Fruit fly (Drosophila melanogaster) whole organism, embryonic: Measurements from ENCODE around the gene CG12177.

Source experiments
- Blimp-1 ChIP-seq: fragments of 200-800 bp; sonication (Bioruptor generic); optimal IDR thresholded peaks from 3 replicates; lab custom pipeline; 2018; ENCODE audit warnings: missing biosample characterization, missing genetic modification characterization, mild to moderate bottlenecking, moderate library complexity, missing genetic modification reagents
- CG10321 ChIP-seq: fragments of 200-800 bp; sonication (Bioruptor generic); IDR thresholded peaks from 2 replicates; pipeline ENCODE4 v1.3.6; 2022; ENCODE audit warnings: missing biosample characterization, missing genetic modification characterization
- CG10431 ChIP-seq: fragments of 200-800 bp; sonication (Bioruptor generic); optimal IDR thresholded peaks from 3 replicates; lab custom pipeline; 2018; ENCODE audit warnings: missing biosample characterization, mild to moderate bottlenecking, missing genetic modification characterization
- CG12104 ChIP-seq: fragments of 200-800 bp; sonication (Bioruptor generic); optimal IDR thresholded peaks from 3 replicates; lab custom pipeline; 2016; ENCODE audit warnings: missing biosample characterization, missing genetic modification characterization
- CG1233 ChIP-seq: fragments of 200-800 bp; sonication (Bioruptor generic); optimal IDR thresholded peaks from 4 replicates; lab custom pipeline; 2018; ENCODE audit warnings: missing biosample characterization, mild to moderate bottlenecking, missing genetic modification characterization
- CG15479 ChIP-seq: fragments of 200-800 bp; sonication (Bioruptor generic); optimal IDR thresholded peaks from 3 replicates; lab custom pipeline; 2019; ENCODE audit warnings: missing biosample characterization, mild to moderate bottlenecking, missing genetic modification characterization, moderate library complexity
- CG15696 ChIP-seq: fragments of 200-800 bp; sonication (Bioruptor generic); optimal IDR thresholded peaks from 2 replicates; lab custom pipeline; 2019; ENCODE audit warnings: missing biosample characterization, mild to moderate bottlenecking, missing genetic modification characterization, moderate library complexity
- CG17912 ChIP-seq: fragments of 200-800 bp; sonication (Bioruptor generic); optimal IDR thresholded peaks from 2 replicates; lab custom pipeline; 2018; ENCODE audit warnings: missing biosample characterization, mild to moderate bottlenecking, missing genetic modification characterization
- CG18011 ChIP-seq: fragments of 200-800 bp; sonication (Bioruptor generic); optimal IDR thresholded peaks from 2 replicates; lab custom pipeline; 2017; ENCODE audit warnings: missing biosample characterization, missing genetic modification characterization, mild to moderate bottlenecking, moderate library complexity, missing genotype
- CG31388 ChIP-seq: fragments of 200-800 bp; sonication (Bioruptor generic); optimal IDR thresholded peaks from 2 replicates; lab custom pipeline; 2016; ENCODE audit warnings: missing biosample characterization, missing genetic modification characterization
- CG32767 ChIP-seq: fragments of 200-800 bp; sonication (Bioruptor generic); IDR thresholded peaks from 2 replicates; pipeline ENCODE4 v1.3.6; 2022; ENCODE audit warnings: missing biosample characterization, missing genetic modification characterization
- CG33213 ChIP-seq: fragments of 200-800 bp; sonication (Bioruptor generic); optimal IDR thresholded peaks from 3 replicates; lab custom pipeline; 2016; ENCODE audit warnings: missing biosample characterization, missing genetic modification characterization
- CG34376 ChIP-seq: fragments of 200-800 bp; sonication (Bioruptor generic); optimal IDR thresholded peaks from 2 replicates; lab custom pipeline; 2018; ENCODE audit warnings: missing biosample characterization, mild to moderate bottlenecking, missing genetic modification characterization
- CG3995 ChIP-seq: fragments of 200-800 bp; sonication (Bioruptor generic); optimal IDR thresholded peaks from 3 replicates; lab custom pipeline; 2016; ENCODE audit warnings: missing biosample characterization, missing genetic modification characterization
- CG4854 ChIP-seq: fragments of 200-800 bp; sonication (Bioruptor generic); optimal IDR thresholded peaks from 2 replicates; lab custom pipeline; 2016; ENCODE audit warnings: missing biosample characterization, missing genetic modification characterization, inconsistent platforms
- CG5180 ChIP-seq: fragments of 200-800 bp; sonication (Bioruptor generic); optimal IDR thresholded peaks from 3 replicates; lab custom pipeline; 2017; ENCODE audit warnings: missing biosample characterization, missing genetic modification characterization, mild to moderate bottlenecking, moderate library complexity, missing genetic modification reagents
- CG6854 ChIP-seq: fragments of 200-800 bp; sonication (Bioruptor generic); optimal IDR thresholded peaks from 3 replicates; lab custom pipeline; 2017; ENCODE audit warnings: missing biosample characterization, mild to moderate bottlenecking, missing genetic modification characterization
- CG7271 ChIP-seq: fragments of 200-800 bp; sonication (Bioruptor generic); optimal IDR thresholded peaks from 2 replicates; lab custom pipeline; 2018; ENCODE audit warnings: missing biosample characterization, mild to moderate bottlenecking, missing genetic modification characterization, moderate library complexity
- CG9437 ChIP-seq: fragments of 200-800 bp; sonication (Bioruptor generic); optimal IDR thresholded peaks from 2 replicates; lab custom pipeline; 2018; ENCODE audit warnings: missing biosample characterization, mild to moderate bottlenecking, missing genetic modification characterization
- Dfd ChIP-seq, 2 experiments: fragments of >200 bp; optimal IDR thresholded peaks; 2 replicates each; lab custom pipeline; 2017; ENCODE audit warnings: missing biosample characterization in 2 of 2, missing genetic modification characterization in 2 of 2
- Dip2 ChIP-seq: fragments of 200-800 bp; sonication (Bioruptor generic); IDR thresholded peaks from 2 replicates; pipeline ENCODE4 v1.3.6; 2022; ENCODE audit warnings: missing biosample characterization, missing genetic modification characterization
- E2f1 ChIP-seq: fragments of 200-800 bp; sonication (Bioruptor generic); IDR thresholded peaks from 2 replicates; pipeline ENCODE4 v1.3.6; 2022; ENCODE audit warnings: missing biosample characterization, missing genetic modification characterization
- GATAe ChIP-seq: fragments of 200-800 bp; sonication (Bioruptor generic); conservative IDR thresholded peaks from 2 replicates; pipeline ENCODE4 v1.3.6; 2022; ENCODE audit warnings: missing biosample characterization, missing genetic modification characterization
- HmgZ ChIP-seq: fragments of 200-800 bp; sonication (Bioruptor generic); optimal IDR thresholded peaks from 2 replicates; lab custom pipeline; 2018; ENCODE audit warnings: missing biosample characterization, mild to moderate bottlenecking, missing genetic modification characterization
- Hsf ChIP-seq: fragments of 200-800 bp; sonication (Bioruptor generic); optimal IDR thresholded peaks from 3 replicates; lab custom pipeline; 2016; ENCODE audit warnings: missing biosample characterization, missing genetic modification characterization
- Lim3 ChIP-seq: fragments of 200-800 bp; sonication (Bioruptor generic); IDR thresholded peaks from 2 replicates; pipeline ENCODE4 v1.3.6; 2022; ENCODE audit warnings: missing biosample characterization, missing genetic modification characterization
- Myb ChIP-seq: fragments of 200-800 bp; sonication (Bioruptor generic); optimal IDR thresholded peaks from 2 replicates; lab custom pipeline; 2016; ENCODE audit warnings: missing biosample characterization, missing genetic modification characterization
- Ravus ChIP-seq: fragments of 200-800 bp; sonication (Bioruptor generic); IDR thresholded peaks from 2 replicates; pipeline ENCODE4 v1.3.6; 2022; ENCODE audit warnings: missing biosample characterization, missing genetic modification characterization
- Sox100B ChIP-seq: fragments of 200-800 bp; sonication (Bioruptor generic); optimal IDR thresholded peaks from 3 replicates; lab custom pipeline; 2018; ENCODE audit warnings: missing biosample characterization, mild to moderate bottlenecking, missing genetic modification characterization
- Sry-β ChIP-seq: fragments of 200-800 bp; sonication (Bioruptor generic); optimal IDR thresholded peaks from 2 replicates; lab custom pipeline; 2018; ENCODE audit warnings: missing biosample characterization, mild to moderate bottlenecking, missing genetic modification characterization, moderate library complexity
- Trl ChIP-seq, 3 experiments: fragments of >200 bp in 2 of 3; fragments of 200-800 bp in 1 of 3; sonication (Bioruptor generic) in 1 of 3; optimal IDR thresholded peaks; 2 replicates in 1 of 3; 3 replicates in 2 of 3; lab custom pipeline; 2016 to 2017; ENCODE audit warnings: missing biosample characterization in 1 of 3, missing genetic modification characterization in 1 of 3
- Xrp1 ChIP-seq: fragments of 200-800 bp; sonication (Bioruptor generic); IDR thresholded peaks from 2 replicates; pipeline ENCODE4 v1.3.6; 2022; ENCODE audit warnings: missing biosample characterization, missing genetic modification characterization
- amos ChIP-seq: fragments of 200-800 bp; sonication (Bioruptor generic); IDR thresholded peaks from 2 replicates; pipeline ENCODE4 v1.3.6; 2022; ENCODE audit warnings: missing biosample characterization, missing genetic modification characterization; ENCODE audit not compliant: partially characterized antibody
- ci ChIP-seq: fragments of 200-800 bp; sonication (Bioruptor generic); IDR thresholded peaks from 3 replicates; pipeline ENCODE4 v1.3.6; 2022; ENCODE audit warnings: missing biosample characterization, missing genetic modification characterization
- da ChIP-seq: fragments of 200-800 bp; sonication (Bioruptor generic); optimal IDR thresholded peaks from 2 replicates; lab custom pipeline; 2016; ENCODE audit warnings: missing biosample characterization, missing genetic modification characterization
- dimm ChIP-seq: fragments of 200-800 bp; sonication (Bioruptor generic); IDR thresholded peaks from 2 replicates; pipeline ENCODE4 v1.3.6; 2022; ENCODE audit warnings: missing biosample characterization, missing genetic modification characterization
- fd102C ChIP-seq: fragments of 200-800 bp; sonication (Bioruptor generic); optimal IDR thresholded peaks from 2 replicates; lab custom pipeline; 2018; ENCODE audit warnings: missing biosample characterization, mild to moderate bottlenecking, missing genetic modification characterization, moderate library complexity
- fru ChIP-seq: fragments of >200 bp; optimal IDR thresholded peaks from 2 replicates; lab custom pipeline; 2017
- fu2 ChIP-seq: fragments of 200-800 bp; sonication (Bioruptor generic); optimal IDR thresholded peaks from 2 replicates; lab custom pipeline; 2016; ENCODE audit warnings: missing biosample characterization, missing genetic modification characterization
- hb ChIP-seq: fragments of 200-800 bp; sonication (Bioruptor generic); IDR thresholded peaks from 3 replicates; pipeline ENCODE4 v1.3.6; 2022; ENCODE audit warnings: missing biosample characterization, missing genetic modification characterization; ENCODE audit not compliant: partially characterized antibody
- hkb ChIP-seq, 2 experiments: fragments of 200-800 bp in 1 of 2; fragments of >200 bp in 1 of 2; sonication (Bioruptor generic) in 1 of 2; IDR thresholded peaks in 1 of 2; optimal IDR thresholded peaks in 1 of 2; 2 replicates each; pipeline versions ENCODE4 v1.3.6 to Lab custom; 2017 to 2022; ENCODE audit warnings: missing biosample characterization in 1 of 2, missing genetic modification characterization in 1 of 2
- jumu ChIP-seq: fragments of 200-800 bp; sonication (Bioruptor generic); optimal IDR thresholded peaks from 3 replicates; lab custom pipeline; 2016; ENCODE audit warnings: missing biosample characterization, missing genetic modification characterization
- pnt ChIP-seq: fragments of 200-800 bp; sonication (Bioruptor generic); optimal IDR thresholded peaks from 3 replicates; lab custom pipeline; 2016; ENCODE audit warnings: missing biosample characterization, missing genetic modification characterization
- prd ChIP-seq, 3 experiments: fragments of >200 bp in 2 of 3; fragments of 200-800 bp in 1 of 3; sonication (Bioruptor generic) in 1 of 3; optimal IDR thresholded peaks in 2 of 3; IDR thresholded peaks in 1 of 3; 2 replicates in 2 of 3; 3 replicates in 1 of 3; pipeline versions ENCODE4 v1.3.6 to Lab custom; 2017 to 2022; ENCODE audit warnings: missing biosample characterization in 1 of 3, missing genetic modification characterization in 1 of 3
- ranshi ChIP-seq: fragments of 200-800 bp; sonication (Bioruptor generic); IDR thresholded peaks from 2 replicates; pipeline ENCODE4 v1.3.6; 2022; ENCODE audit warnings: missing biosample characterization, missing genetic modification characterization
- so ChIP-seq: fragments of 200-800 bp; sonication (Bioruptor generic); IDR thresholded peaks from 3 replicates; pipeline ENCODE4 v1.3.6; 2022; ENCODE audit warnings: missing biosample characterization, missing genetic modification characterization
- vnd ChIP-seq: fragments of 200-800 bp; sonication (Bioruptor generic); IDR thresholded peaks from 3 replicates; pipeline ENCODE4 v1.3.6; 2022; ENCODE audit warnings: missing biosample characterization, missing genetic modification characterization; ENCODE audit not compliant: partially characterized antibody
- wdn ChIP-seq: fragments of 200-800 bp; sonication (Bioruptor generic); IDR thresholded peaks from 2 replicates; pipeline ENCODE4 v1.3.6; 2022; ENCODE audit warnings: missing biosample characterization, missing genetic modification characterization

The CG12177 gene

DNA sequence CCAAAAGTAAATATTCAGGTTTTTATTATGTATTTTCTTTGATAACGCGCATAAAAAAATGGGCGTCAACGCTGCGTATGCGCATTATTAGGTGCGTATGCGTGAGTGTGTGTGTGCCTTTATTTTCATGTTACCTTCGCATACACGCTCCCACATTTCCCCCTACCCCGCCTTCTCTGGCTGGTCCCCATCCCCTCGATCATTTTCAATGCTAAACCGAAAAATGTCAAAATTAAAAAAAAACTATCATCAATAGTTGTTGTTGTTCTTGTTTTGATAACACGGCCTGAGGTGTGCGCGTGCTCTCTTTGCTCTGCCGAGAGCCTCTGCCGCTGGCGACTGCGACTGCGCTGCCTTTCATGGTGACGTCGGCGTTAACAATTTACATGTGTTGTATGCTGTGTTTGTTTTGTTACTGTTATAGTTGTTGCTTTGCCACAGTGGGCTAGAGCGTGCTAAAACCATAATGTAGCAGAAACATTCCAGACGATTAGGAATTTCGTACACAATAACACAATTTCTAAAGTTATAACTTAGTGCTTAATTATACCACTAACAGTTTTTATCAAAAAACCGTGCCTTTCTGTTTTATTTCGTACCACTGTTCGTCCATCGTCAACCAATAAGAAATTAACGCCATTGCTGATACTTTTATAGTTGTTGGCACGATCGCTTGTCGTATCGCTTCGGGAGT lies 40.2 kb downstream of the CG12177 start (continued):
- no peak for TF ChIP-seq hkb (optimal IDR thresholded peaks at IDR 0.05; lab: Kevin White, UChicago)
- TF ChIP-seq hkb (GFP tag; IDR thresholded peaks at IDR 0.05; lab: Robert Waterston, UW), result peak; percentile 99
- peak; percentile 99 for TF ChIP-seq E2f1 (GFP tag; lab: Robert Waterston, UW)
- TF ChIP-seq Lim3 (GFP tag; lab: Robert Waterston, UW), result peak; percentile 97
- peak; percentile 98 for TF ChIP-seq Sox100B (GFP tag; lab: Kevin White, UChicago)
- TF ChIP-seq pnt, result peak; percentile 99
- peak; percentile 98 for TF ChIP-seq CG12104 (GFP tag; lab: Kevin White, UChicago)
- TF ChIP-seq CG31388 (GFP tag; lab: Kevin White, UChicago), result peak; percentile 97
- TF ChIP-seq dimm (GFP tag; lab: Robert Waterston, UW), result peak; percentile 97
- peak; percentile 91 for TF ChIP-seq CG15696 (tag; lab: Kevin White, UChicago)
- TF ChIP-seq CG7271 (tag; lab: Kevin White, UChicago), result peak; percentile 94
- peak; percentile 97 for TF ChIP-seq da (GFP tag; lab: Kevin White, UChicago)
- TF ChIP-seq Sry-β (GFP tag; lab: Kevin White, UChicago), result peak; percentile 72
- TF ChIP-seq Blimp-1 (GFP tag; lab: Kevin White, UChicago), result peak; percentile 98
- TF ChIP-seq CG34376 (GFP tag; lab: Kevin White, UChicago), result peak; percentile 98
- peak; percentile 91 for TF ChIP-seq CG18011
- no peak for TF ChIP-seq Dfd (GFP tag; optimal IDR thresholded peaks at IDR 0.05; lab: Kevin White, UChicago)
- TF ChIP-seq fu2 (GFP tag; lab: Kevin White, UChicago), result peak; percentile 97
- TF ChIP-seq wdn (GFP tag; lab: Robert Waterston, UW), result peak; percentile 98
- peak; percentile 99 for TF ChIP-seq ci (GFP tag; lab: Robert Waterston, UW)
- peak; percentile 44; the same call in 1 of the 3 replicates for TF ChIP-seq vnd (GFP tag; lab: Robert Waterston, UW)
- TF ChIP-seq CG15479, result peak; percentile 28
- TF ChIP-seq CG4854 (GFP tag; lab: Kevin White, UChicago), result peak; percentile 97
- peak; percentile 99 for TF ChIP-seq HmgZ
- TF ChIP-seq hb (GFP tag; lab: Robert Waterston, UW), result peak; percentile 78; the same call in 1 of the 3 replicates
- TF ChIP-seq CG10431 (GFP tag; lab: Kevin White, UChicago), result peak; percentile 96
- peak; percentile 95 for TF ChIP-seq GATAe (GFP tag; lab: Robert Waterston, UW)
- peak; percentile 99 for TF ChIP-seq so (GFP tag; lab: Robert Waterston, UW)
- TF ChIP-seq CG33213 (GFP tag; lab: Kevin White, UChicago), result peak; percentile 99
- TF ChIP-seq ranshi, result peak; percentile 99
- TF ChIP-seq CG1233 (GFP tag; lab: Kevin White, UChicago), result peak; percentile 98
- TF ChIP-seq jumu (GFP tag; lab: Kevin White, UChicago), result peak; percentile 99
- TF ChIP-seq Xrp1 (GFP tag; lab: Robert Waterston, UW), result peak; percentile 99
- peak; percentile 93 for TF ChIP-seq CG9437 (GFP tag; lab: Kevin White, UChicago)
- peak; percentile 80 for TF ChIP-seq CG3995 (GFP tag; lab: Kevin White, UChicago)
- TF ChIP-seq Hsf, result peak; percentile 99
- peak; percentile 92 for TF ChIP-seq CG17912 (GFP tag; lab: Kevin White, UChicago)
- no peak for TF ChIP-seq fru
- peak; percentile 91 for TF ChIP-seq Myb (GFP tag; lab: Kevin White, UChicago)
- no peak for TF ChIP-seq prd (optimal IDR thresholded peaks at IDR 0.05; lab: Kevin White, UChicago)
- TF ChIP-seq prd (GFP tag; IDR thresholded peaks at IDR 0.05; lab: Robert Waterston, UW), result peak; percentile 99
- peak; percentile 98 for TF ChIP-seq CG6854
- TF ChIP-seq fd102C, result peak; percentile 76
- peak; percentile 93 for TF ChIP-seq CG5180 (GFP tag; lab: Kevin White, UChicago)
- peak; percentile 98 for TF ChIP-seq CG32767 (GFP tag; lab: Robert Waterston, UW)
- TF ChIP-seq amos, result no peak; the same call in 1 of the 2 replicates
- TF ChIP-seq Trl (optimal IDR thresholded peaks at IDR 0.05; lab: Kevin White, UChicago), result peak in 1 of 2 experiments; percentile 61
- TF ChIP-seq Trl (GFP tag; optimal IDR thresholded peaks at IDR 0.05; lab: Kevin White, UChicago), result peak; percentile 99
- TF ChIP-seq CG10321 (GFP tag; lab: Robert Waterston, UW), result peak; percentile 88
- TF ChIP-seq Ravus, result peak; percentile 98
- TF ChIP-seq Dip2 (GFP tag; lab: Robert Waterston, UW), result peak; percentile 74; the same call in 1 of the 2 replicates
